Worm (Caenorhabditis elegans) whole organism, L4 larva: ENCODE results near the gene chat-1.

ENCODE experiments used
- F26F4.8 ChIP-seq: fragments of 200-800 bp; sonication (Bioruptor generic); conservative IDR thresholded peaks from 2 replicates; pipeline ENCODE4 v1.3.6; 2022; ENCODE audit warnings: missing genetic modification characterization, missing compliant biosample characterization
- F49E8.2 ChIP-seq: sonication (generic microtip); optimal IDR thresholded peaks from 2 replicates; lab custom pipeline; 2016; ENCODE audit warnings: missing compliant biosample characterization, mild to moderate bottlenecking, missing genetic modification characterization, borderline replicate concordance
- T26A8.4 ChIP-seq: fragments of 200-800 bp; sonication (Bioruptor generic); IDR thresholded peaks from 2 replicates; pipeline ENCODE4 v1.3.6; 2022; ENCODE audit warnings: missing genetic modification characterization, missing compliant biosample characterization
- Y105C5A.15 ChIP-seq: fragments of 200-800 bp; sonication (Bioruptor generic); IDR thresholded peaks from 2 replicates; pipeline ENCODE4 v1.3.6; 2022; ENCODE audit warnings: missing genetic modification characterization, missing compliant biosample characterization
- Y48G9A.11 ChIP-seq: fragments of 200-800 bp; sonication (Bioruptor generic); IDR thresholded peaks from 2 replicates; pipeline ENCODE4 v1.3.6; 2022; ENCODE audit warnings: missing genetic modification reagents, missing genetic modification characterization, missing compliant biosample characterization
- Y5F2A.4 ChIP-seq: fragments of 200-800 bp; sonication (Bioruptor generic); optimal IDR thresholded peaks from 2 replicates; lab custom pipeline; 2018; ENCODE audit warnings: mild to moderate bottlenecking, missing genetic modification characterization, missing compliant biosample characterization
- ZK337.2 ChIP-seq: fragments of 200-800 bp; sonication (Bioruptor generic); IDR thresholded peaks from 2 replicates; pipeline ENCODE4 v1.3.6; 2022; ENCODE audit warnings: missing genetic modification reagents, missing genetic modification characterization, missing compliant biosample characterization
- ZK546.5 ChIP-seq, 2 experiments: sonication (generic microtip); optimal IDR thresholded peaks; 2 replicates each; lab custom pipeline; 2017; ENCODE audit warnings: missing biosample characterization in 2 of 2, missing genetic modification characterization in 2 of 2
- aly-2 ChIP-seq: sonication (generic microtip); optimal IDR thresholded peaks from 2 replicates; lab custom pipeline; 2018; ENCODE audit warnings: missing biosample characterization, missing genetic modification characterization
- attf-4 ChIP-seq: sonication (generic microtip); optimal IDR thresholded peaks from 3 replicates; lab custom pipeline; 2017; ENCODE audit warnings: missing biosample characterization, missing genetic modification characterization
- ceh-32 ChIP-seq: sonication (generic microtip); optimal IDR thresholded peaks from 2 replicates; lab custom pipeline; 2016; ENCODE audit warnings: mild to moderate bottlenecking, missing genetic modification characterization, missing compliant biosample characterization; ENCODE audit not compliant: poor library complexity
- daf-16 ChIP-seq, 3 experiments: sonication (generic microtip); optimal IDR thresholded peaks; 2 replicates each; lab custom pipeline; 2016 to 2017; ENCODE audit warnings: missing genetic modification characterization in 3 of 3, missing genetic modification reagents in 3 of 3, mild to moderate bottlenecking in 2 of 3, missing compliant biosample characterization in 2 of 3, missing biosample characterization in 1 of 3, moderate library complexity in 1 of 3
- dmd-6 ChIP-seq: fragments of 200-800 bp; sonication (Bioruptor generic); IDR thresholded peaks from 2 replicates; pipeline ENCODE4 v1.3.6; 2022; ENCODE audit warnings: missing genetic modification reagents, missing genetic modification characterization, missing compliant biosample characterization
- dmd-9 ChIP-seq: fragments of 200-800 bp; sonication (Bioruptor generic); IDR thresholded peaks from 2 replicates; pipeline ENCODE4 v1.3.6; 2022; ENCODE audit warnings: missing genetic modification reagents, missing genetic modification characterization, missing compliant biosample characterization
- dpl-1 ChIP-seq: fragments of 150-350 bp; optimal IDR thresholded peaks from 2 replicates; lab custom pipeline; 2014; ENCODE audit warnings: missing biosample characterization, missing genetic modification reagents, missing genetic modification characterization
- dve-1 ChIP-seq: sonication (generic microtip); optimal IDR thresholded peaks from 2 replicates; lab custom pipeline; 2017; ENCODE audit warnings: antibody characterized with exemption, mild to moderate bottlenecking, missing genetic modification characterization, missing compliant biosample characterization; ENCODE audit not compliant: insufficient read depth
- egl-27 ChIP-seq: sonication (generic microtip); optimal IDR thresholded peaks from 3 replicates; lab custom pipeline; 2017; ENCODE audit warnings: missing biosample characterization, missing genetic modification reagents, missing genetic modification characterization
- egl-43 ChIP-seq: fragments of 200-800 bp; sonication (Bioruptor generic); IDR thresholded peaks from 2 replicates; pipeline ENCODE4 v1.3.6; 2022; ENCODE audit warnings: missing genetic modification reagents, missing genetic modification characterization, missing compliant biosample characterization
- fkh-10 ChIP-seq: fragments of 150-350 bp; optimal IDR thresholded peaks from 2 replicates; lab custom pipeline; 2014; ENCODE audit warnings: missing biosample characterization, missing genetic modification reagents, missing genetic modification characterization
- gei-8 ChIP-seq: fragments of 200-800 bp; sonication (Bioruptor generic); optimal IDR thresholded peaks from 2 replicates; lab custom pipeline; 2018; ENCODE audit warnings: mild to moderate bottlenecking, missing genetic modification characterization, missing compliant biosample characterization
- hif-1 ChIP-seq, 2 experiments: sonication (generic microtip); optimal IDR thresholded peaks; 2 replicates each; lab custom pipeline; 2016 to 2017; ENCODE audit warnings: missing compliant biosample characterization in 2 of 2, missing genetic modification characterization in 2 of 2, missing genetic modification reagents in 2 of 2, missing genotype in 2 of 2, mild to moderate bottlenecking in 1 of 2
- hlh-11 ChIP-seq: fragments of 200-800 bp; sonication (Bioruptor generic); optimal IDR thresholded peaks from 2 replicates; lab custom pipeline; 2018; ENCODE audit warnings: mild to moderate bottlenecking, missing genetic modification characterization, missing compliant biosample characterization
- hlh-30 ChIP-seq: sonication (generic microtip); optimal IDR thresholded peaks from 2 replicates; lab custom pipeline; 2017; ENCODE audit warnings: antibody characterized with exemption, mild to moderate bottlenecking, missing genetic modification characterization, missing compliant biosample characterization; ENCODE audit not compliant: insufficient read depth
- hmg-1.1 ChIP-seq: fragments of 200-800 bp; sonication (Bioruptor generic); IDR thresholded peaks from 2 replicates; pipeline ENCODE4 v1.3.6; 2022; ENCODE audit warnings: missing genetic modification reagents, missing genetic modification characterization, missing compliant biosample characterization
- jun-1 ChIP-seq: fragments of 150-350 bp; optimal IDR thresholded peaks from 2 replicates; lab custom pipeline; 2014; ENCODE audit warnings: missing biosample characterization, missing genetic modification reagents, missing genetic modification characterization
- lin-29 ChIP-seq: fragments of 200-800 bp; sonication (Bioruptor generic); IDR thresholded peaks from 2 replicates; pipeline ENCODE4 v1.3.6; 2022; ENCODE audit warnings: missing genetic modification reagents, missing genetic modification characterization, missing compliant biosample characterization
- lir-3 ChIP-seq: sonication (generic microtip); optimal IDR thresholded peaks from 2 replicates; lab custom pipeline; 2016; ENCODE audit warnings: mild to moderate bottlenecking, missing genetic modification characterization, missing compliant biosample characterization
- lsy-2 ChIP-seq, 2 experiments: fragments of 150-350 bp in 1 of 2; sonication (generic microtip) in 1 of 2; optimal IDR thresholded peaks; 2 replicates each; lab custom pipeline; 2014 to 2017; ENCODE audit warnings: missing biosample characterization in 2 of 2, missing genetic modification characterization in 2 of 2
- madf-9 ChIP-seq: fragments of 200-800 bp; sonication (Bioruptor generic); conservative IDR thresholded peaks from 2 replicates; pipeline ENCODE4 v1.3.6; 2022; ENCODE audit warnings: missing genetic modification reagents, missing genetic modification characterization, missing compliant biosample characterization
- mdl-1 ChIP-seq, 2 experiments: fragments of 150-350 bp in 1 of 2; sonication (generic microtip) in 1 of 2; optimal IDR thresholded peaks; 2 replicates each; lab custom pipeline; 2014 to 2017; ENCODE audit warnings: missing biosample characterization in 2 of 2, missing genetic modification characterization in 2 of 2
- mdt-29 ChIP-seq: fragments of 200-800 bp; sonication (Bioruptor generic); IDR thresholded peaks from 2 replicates; pipeline ENCODE4 v1.3.6; 2022; ENCODE audit warnings: missing genetic modification reagents, missing genetic modification characterization, missing compliant biosample characterization
- mep-1 ChIP-seq: fragments of 150-350 bp; sonication (generic microtip); optimal IDR thresholded peaks from 3 replicates; lab custom pipeline; 2014; ENCODE audit warnings: missing biosample characterization, missing genetic modification characterization
- mes-2 ChIP-seq: sonication (generic microtip); optimal IDR thresholded peaks from 2 replicates; lab custom pipeline; 2016; ENCODE audit warnings: missing genotype, mild to moderate bottlenecking, missing genetic modification characterization, missing compliant biosample characterization; ENCODE audit not compliant: poor library complexity, severe bottlenecking
- mxl-3 ChIP-seq: fragments of 200-800 bp; sonication (Bioruptor generic); optimal IDR thresholded peaks from 2 replicates; lab custom pipeline; 2018; ENCODE audit warnings: mild to moderate bottlenecking, missing genetic modification characterization, missing compliant biosample characterization
- nhr-102 ChIP-seq: sonication (generic microtip); optimal IDR thresholded peaks from 2 replicates; lab custom pipeline; 2016; ENCODE audit warnings: mild to moderate bottlenecking, missing genetic modification characterization, moderate library complexity, missing compliant biosample characterization
- nhr-11 ChIP-seq: fragments of 150-350 bp; optimal IDR thresholded peaks from 2 replicates; lab custom pipeline; 2014; ENCODE audit warnings: missing biosample characterization, missing genetic modification characterization
- nhr-111 ChIP-seq: fragments of 200-800 bp; sonication (Bioruptor generic); optimal IDR thresholded peaks from 2 replicates; lab custom pipeline; 2018; ENCODE audit warnings: mild to moderate bottlenecking, missing genetic modification characterization, missing compliant biosample characterization
- nhr-28 ChIP-seq: fragments of 150-350 bp; optimal IDR thresholded peaks from 2 replicates; lab custom pipeline; 2014; ENCODE audit warnings: missing biosample characterization, missing genetic modification characterization
- nhr-41 ChIP-seq: fragments of 200-800 bp; sonication (Bioruptor generic); IDR thresholded peaks from 2 replicates; pipeline ENCODE4 v1.3.6; 2022; ENCODE audit warnings: missing genetic modification reagents, missing genetic modification characterization, missing compliant biosample characterization
- saeg-2 ChIP-seq: fragments of 200-800 bp; sonication (Bioruptor generic); IDR thresholded peaks from 2 replicates; pipeline ENCODE4 v1.3.6; 2022; ENCODE audit warnings: missing genetic modification reagents, missing genetic modification characterization, missing compliant biosample characterization
- sdz-12 ChIP-seq: fragments of 200-800 bp; sonication (Bioruptor generic); optimal IDR thresholded peaks from 2 replicates; lab custom pipeline; 2018; ENCODE audit warnings: mild to moderate bottlenecking, missing genetic modification characterization, missing compliant biosample characterization
- snpc-4 ChIP-seq: fragments of 150-350 bp; optimal IDR thresholded peaks from 2 replicates; lab custom pipeline; 2014; ENCODE audit warnings: missing biosample characterization, missing genetic modification characterization
- unc-130 ChIP-seq: sonication (generic microtip); optimal IDR thresholded peaks from 2 replicates; lab custom pipeline; 2016; ENCODE audit warnings: missing genetic modification reagents, missing genetic modification characterization, missing compliant biosample characterization
- unc-39 ChIP-seq: sonication (generic microtip); optimal IDR thresholded peaks from 2 replicates; lab custom pipeline; 2017; ENCODE audit warnings: missing biosample characterization, missing genetic modification characterization
- vab-7 ChIP-seq: fragments of 200-800 bp; sonication (Bioruptor generic); IDR thresholded peaks from 2 replicates; pipeline ENCODE4 v1.3.6; 2022; ENCODE audit warnings: missing genetic modification reagents, missing genetic modification characterization, missing compliant biosample characterization
- zag-1 ChIP-seq: fragments of 150-350 bp; optimal IDR thresholded peaks from 2 replicates; lab custom pipeline; 2014; ENCODE audit warnings: missing biosample characterization, missing genetic modification characterization
- zfp-3 ChIP-seq: fragments of 200-800 bp; sonication (Bioruptor generic); conservative IDR thresholded peaks from 2 replicates; pipeline ENCODE4 v1.3.6; 2022; ENCODE audit warnings: missing genetic modification reagents, missing genetic modification characterization, missing compliant biosample characterization

chat-1 gene

DNA sequence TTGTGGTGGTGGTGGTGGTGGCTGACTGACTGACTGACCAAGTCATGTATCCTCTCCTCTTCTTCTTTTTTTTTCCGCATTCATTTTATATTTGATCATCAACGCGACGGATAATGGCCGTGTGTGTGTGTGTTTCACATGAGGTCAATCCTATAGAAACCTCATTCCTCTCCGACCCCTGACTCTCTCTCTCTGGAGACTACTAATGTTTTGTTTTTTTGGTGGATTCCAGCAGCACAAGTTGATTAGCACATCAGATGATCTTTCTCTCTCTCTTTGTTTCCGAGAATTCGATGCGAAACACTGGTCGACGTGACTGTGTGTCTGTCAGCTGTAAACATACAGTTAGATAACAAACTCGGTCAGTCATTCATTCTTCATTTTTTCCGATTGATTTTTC, 42.0 kb upstream of the chat-1 start, which contains the start of gene Y24D9A.7:
Gene Y24D9A.7 (minus strand): TSS at position 46 of the 400 bp plus-strand sequence.
- TF ChIP-seq nhr-11 (tag; lab: Kevin White, UChicago) (peak; percentile 13), lsy-2 (tag; optimal IDR thresholded peaks at IDR 0.05; lab: Kevin White, UChicago) (peak in 1 of 2 experiments; percentile 29), dmd-9 (GFP tag; lab: Robert Waterston, UW) (no peak), dmd-6 (GFP tag; lab: Robert Waterston, UW) (peak; percentile 58), F49E8.2 (no peak), nhr-102 (tag; lab: Kevin White, UChicago) (peak; percentile 19), nhr-28 (peak; percentile 56), dpl-1 (no peak), daf-16 (GFP tag; optimal IDR thresholded peaks at IDR 0.05; lab: Kevin White, UChicago) (peak in 1 of 2 experiments; percentile 18), daf-16 (tag; optimal IDR thresholded peaks at IDR 0.05; lab: Kevin White, UChicago) (peak; percentile 83), hlh-30 (tag; lab: Kevin White, UChicago) (peak; percentile 93), fkh-10 (GFP tag; lab: Kevin White, UChicago) (no peak), mxl-3 (GFP tag; lab: Kevin White, UChicago) (no peak), attf-4 (tag; lab: Kevin White, UChicago) (no peak), Y105C5A.15 (no peak), Y48G9A.11 (GFP tag; lab: Robert Waterston, UW) (no peak), snpc-4 (tag; lab: Kevin White, UChicago) (no peak), mep-1 (tag; lab: Kevin White, UChicago) (peak; percentile 18), hlh-11 (tag; lab: Kevin White, UChicago) (peak; percentile 42), dve-1 (tag; lab: Kevin White, UChicago) (peak; percentile 54), hif-1 (tag; optimal IDR thresholded peaks at IDR 0.05; lab: Kevin White, UChicago) (peak in 1 of 2 experiments; percentile 2), saeg-2 (GFP tag; lab: Robert Waterston, UW) (no peak)
- TF ChIP-seq, all 104 proteins: peak for 11

DNA sequence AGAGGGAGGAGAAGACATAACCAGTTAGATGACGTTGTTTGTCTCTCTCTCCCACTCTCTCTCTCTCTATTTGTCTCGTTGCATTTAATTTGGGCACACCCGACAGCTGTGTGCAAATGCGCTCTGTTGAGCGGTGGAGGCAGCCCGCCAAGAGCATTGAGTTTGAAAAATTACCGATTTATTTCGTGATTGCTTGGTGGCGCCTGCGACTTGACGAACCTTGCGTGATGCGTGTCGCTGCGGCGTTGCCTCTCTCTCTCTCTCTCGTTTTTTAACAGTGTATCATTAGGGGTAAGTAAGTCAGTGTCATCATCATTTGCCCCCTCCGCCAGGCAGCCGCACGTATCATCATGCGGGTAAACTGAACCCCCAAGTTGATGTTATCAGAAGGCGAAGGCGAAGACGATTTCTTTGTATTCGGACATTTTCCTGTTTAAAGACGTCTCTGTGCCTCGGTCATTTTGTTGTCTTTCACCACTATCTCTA, 41.0 kb upstream of the chat-1 start:
- TF ChIP-seq nhr-102 (tag; lab: Kevin White, UChicago) = no peak
- no peak for TF ChIP-seq F26F4.8 (GFP tag; lab: Robert Waterston, UW)
- TF ChIP-seq zag-1 (tag; lab: Kevin White, UChicago) = no peak
- no peak for TF ChIP-seq egl-27 (tag; lab: Kevin White, UChicago)
- TF ChIP-seq lir-3 (tag; lab: Kevin White, UChicago) = no peak
- peak; percentile 3 for TF ChIP-seq jun-1
- peak; percentile 32 to 58 for TF ChIP-seq mdl-1 (tag; optimal IDR thresholded peaks at IDR 0.05; lab: Kevin White, UChicago)
- TF ChIP-seq nhr-111 = no peak
- no peak for TF ChIP-seq aly-2
- no peak for TF ChIP-seq lin-29
- no peak for TF ChIP-seq vab-7 (GFP tag; lab: Robert Waterston, UW)
- no peak for TF ChIP-seq gei-8 (GFP tag; lab: Kevin White, UChicago)
- TF ChIP-seq F49E8.2 = no peak
- no peak for TF ChIP-seq zfp-3
- TF ChIP-seq madf-9 (GFP tag; lab: Robert Waterston, UW) = 0 out of 2 replicates have a peak, but pooled peaks have one; percentile 57
- no peak for TF ChIP-seq unc-39
- TF ChIP-seq ceh-32 (tag; lab: Kevin White, UChicago) = no peak
- TF ChIP-seq nhr-41 (GFP tag; lab: Robert Waterston, UW) = peak; percentile 37; the same call in 1 of the 2 replicates
- no peak for TF ChIP-seq snpc-4 (tag; lab: Kevin White, UChicago)
- no peak for TF ChIP-seq mdt-29
- peak; percentile 41 for TF ChIP-seq mxl-3 (GFP tag; lab: Kevin White, UChicago)
- peak; percentile 49 for TF ChIP-seq mes-2 (tag; lab: Kevin White, UChicago)
- peak; percentile 61; the same call in 1 of the 2 replicates for TF ChIP-seq egl-43
- TF ChIP-seq ZK337.2 (GFP tag; lab: Robert Waterston, UW) = no peak
- no peak for TF ChIP-seq ZK546.5 (tag; optimal IDR thresholded peaks at IDR 0.05; lab: Kevin White, UChicago)
- no peak for TF ChIP-seq Y5F2A.4 (GFP tag; lab: Kevin White, UChicago)
- TF ChIP-seq hmg-1.1 (GFP tag; lab: Robert Waterston, UW) = peak; percentile 45
- TF ChIP-seq unc-130 (GFP tag; lab: Kevin White, UChicago) = no peak
- TF ChIP-seq T26A8.4 (GFP tag; lab: Robert Waterston, UW) = no peak
- peak; percentile 58 for TF ChIP-seq sdz-12 (GFP tag; lab: Kevin White, UChicago)
- peak in 1 of 2 experiments; percentile 73 for TF ChIP-seq hif-1 (tag; optimal IDR thresholded peaks at IDR 0.05; lab: Kevin White, UChicago)
